Worm (Caenorhabditis elegans) whole organism, young adult: ENCODE data around the gene T03G6.1.

Source experiments
- B0019.2 ChIP-seq: fragments of 200-800 bp; sonication (Bioruptor generic); conservative IDR thresholded peaks from 2 replicates; pipeline ENCODE4 v1.3.6; 2022; ENCODE audit warnings: missing genetic modification reagents, missing genetic modification characterization, missing compliant biosample characterization
- B0336.3 ChIP-seq: fragments of 200-800 bp; sonication (Bioruptor generic); IDR thresholded peaks from 2 replicates; pipeline ENCODE4 v1.3.6; 2022; ENCODE audit warnings: missing genetic modification characterization, missing compliant biosample characterization
- C06A6.2 ChIP-seq: fragments of 200-800 bp; sonication (Bioruptor generic); conservative IDR thresholded peaks from 2 replicates; pipeline ENCODE4 v1.3.6; 2022; ENCODE audit warnings: missing genetic modification characterization, missing compliant biosample characterization
- F33H1.4 ChIP-seq: fragments of 200-800 bp; sonication (Bioruptor generic); IDR thresholded peaks from 2 replicates; pipeline ENCODE4 v1.3.6; 2022; ENCODE audit warnings: missing genetic modification reagents, missing genetic modification characterization, missing compliant biosample characterization
- F37B4.10 ChIP-seq: fragments of 200-800 bp; sonication (Bioruptor generic); IDR thresholded peaks from 2 replicates; pipeline ENCODE4 v1.3.6; 2022; ENCODE audit warnings: missing genetic modification characterization, missing compliant biosample characterization
- F49E8.2 ChIP-seq: sonication (generic microtip); optimal IDR thresholded peaks from 3 replicates; lab custom pipeline; 2017; ENCODE audit warnings: missing genetic modification characterization, mild to moderate bottlenecking, missing compliant biosample characterization, antibody characterized with exemption, moderate library complexity; ENCODE audit not compliant: insufficient read depth
- F55B11.4 ChIP-seq: sonication (generic microtip); optimal IDR thresholded peaks from 2 replicates; lab custom pipeline; 2016; ENCODE audit warnings: missing compliant biosample characterization, missing genetic modification characterization, borderline replicate concordance; ENCODE audit not compliant: insufficient read depth
- K11D2.4 ChIP-seq: fragments of 200-800 bp; sonication (Bioruptor generic); IDR thresholded peaks from 2 replicates; pipeline ENCODE4 v1.3.6; 2022; ENCODE audit warnings: missing genetic modification reagents, missing genetic modification characterization, missing compliant biosample characterization
- K12H6.12 ChIP-seq: fragments of 200-800 bp; sonication (Bioruptor generic); optimal IDR thresholded peaks from 2 replicates; lab custom pipeline; 2018; ENCODE audit warnings: mild to moderate bottlenecking, missing genetic modification characterization, missing compliant biosample characterization
- Y53F4B.3 ChIP-seq: fragments of 200-800 bp; sonication (Bioruptor generic); IDR thresholded peaks from 2 replicates; pipeline ENCODE4 v1.3.6; 2022; ENCODE audit warnings: missing genetic modification reagents, missing genetic modification characterization, missing compliant biosample characterization
- Y53G8AR.9 ChIP-seq: fragments of 200-800 bp; sonication (Bioruptor generic); conservative IDR thresholded peaks from 2 replicates; pipeline ENCODE4 v1.3.6; 2022; ENCODE audit warnings: missing genetic modification reagents, missing genetic modification characterization, missing compliant biosample characterization
- akir-1 ChIP-seq: fragments of 200-800 bp; sonication (Bioruptor generic); optimal IDR thresholded peaks from 2 replicates; lab custom pipeline; 2018; ENCODE audit warnings: mild to moderate bottlenecking, missing genetic modification characterization, moderate library complexity, missing compliant biosample characterization
- aptf-2 ChIP-seq: fragments of 200-800 bp; sonication (Bioruptor generic); conservative IDR thresholded peaks from 2 replicates; pipeline ENCODE4 v1.3.6; 2022; ENCODE audit warnings: missing genetic modification reagents, missing genetic modification characterization, missing compliant biosample characterization
- aptf-3 ChIP-seq: fragments of 200-800 bp; sonication (Bioruptor generic); IDR thresholded peaks from 2 replicates; pipeline ENCODE4 v1.3.6; 2022; ENCODE audit warnings: missing genetic modification characterization, missing compliant biosample characterization
- atf-7 ChIP-seq: sonication (generic microtip); optimal IDR thresholded peaks from 2 replicates; lab custom pipeline; 2017; ENCODE audit warnings: mild to moderate bottlenecking, missing genetic modification characterization, missing compliant biosample characterization
- attf-5 ChIP-seq: fragments of 200-800 bp; sonication (Bioruptor generic); optimal IDR thresholded peaks from 2 replicates; lab custom pipeline; 2018; ENCODE audit warnings: mild to moderate bottlenecking, missing genetic modification characterization, missing compliant biosample characterization
- ceh-40 ChIP-seq: fragments of 200-800 bp; sonication (Bioruptor generic); IDR thresholded peaks from 2 replicates; pipeline ENCODE4 v1.3.6; 2022; ENCODE audit warnings: missing genetic modification characterization, missing compliant biosample characterization
- ceh-58 ChIP-seq: fragments of 200-800 bp; sonication (Bioruptor generic); IDR thresholded peaks from 2 replicates; pipeline ENCODE4 v1.3.6; 2022; ENCODE audit warnings: missing genetic modification characterization, missing compliant biosample characterization
- ceh-79 ChIP-seq: sonication (generic microtip); optimal IDR thresholded peaks from 2 replicates; lab custom pipeline; 2017; ENCODE audit warnings: mild to moderate bottlenecking, missing genetic modification characterization, missing compliant biosample characterization
- die-1 ChIP-seq: sonication (generic microtip); optimal IDR thresholded peaks from 2 replicates; lab custom pipeline; 2016; ENCODE audit warnings: missing genotype, mild to moderate bottlenecking, missing genetic modification characterization, missing compliant biosample characterization
- egl-18 ChIP-seq: fragments of 200-800 bp; sonication (Bioruptor generic); IDR thresholded peaks from 2 replicates; pipeline ENCODE4 v1.3.6; 2022; ENCODE audit warnings: missing genetic modification reagents, missing genetic modification characterization, missing compliant biosample characterization
- ekl-4 ChIP-seq: fragments of 200-800 bp; sonication (Bioruptor generic); IDR thresholded peaks from 2 replicates; pipeline ENCODE4 v1.3.6; 2022; ENCODE audit warnings: missing genetic modification reagents, missing genetic modification characterization, missing compliant biosample characterization
- hmg-1.2 ChIP-seq: fragments of 200-800 bp; sonication (Bioruptor generic); IDR thresholded peaks from 2 replicates; pipeline ENCODE4 v1.3.6; 2022; ENCODE audit warnings: missing genetic modification reagents, missing genetic modification characterization, missing compliant biosample characterization
- hsf-1 ChIP-seq: fragments of 200-800 bp; sonication (Bioruptor generic); IDR thresholded peaks from 2 replicates; pipeline ENCODE4 v1.3.6; 2022; ENCODE audit warnings: missing genetic modification reagents, missing genetic modification characterization, missing compliant biosample characterization
- let-526 ChIP-seq: fragments of 200-800 bp; sonication (Bioruptor generic); IDR thresholded peaks from 2 replicates; pipeline ENCODE4 v1.3.6; 2022; ENCODE audit warnings: missing genetic modification reagents, missing genetic modification characterization, missing compliant biosample characterization
- lin-54 ChIP-seq: fragments of 200-800 bp; sonication (Bioruptor generic); optimal IDR thresholded peaks from 2 replicates; lab custom pipeline; 2018; ENCODE audit warnings: mild to moderate bottlenecking, missing genetic modification characterization, missing compliant biosample characterization
- madf-10 ChIP-seq: sonication (generic microtip); optimal IDR thresholded peaks from 2 replicates; lab custom pipeline; 2016; ENCODE audit warnings: mild to moderate bottlenecking, missing genetic modification characterization, missing compliant biosample characterization
- madf-3 ChIP-seq: fragments of 200-800 bp; sonication (Bioruptor generic); IDR thresholded peaks from 2 replicates; pipeline ENCODE4 v1.3.6; 2022; ENCODE audit warnings: missing genetic modification reagents, missing genetic modification characterization, missing compliant biosample characterization
- madf-8 ChIP-seq: fragments of 200-800 bp; sonication (Bioruptor generic); conservative IDR thresholded peaks from 2 replicates; pipeline ENCODE4 v1.3.6; 2022; ENCODE audit warnings: missing genetic modification reagents, missing genetic modification characterization, missing compliant biosample characterization
- mel-28 ChIP-seq: sonication (generic microtip); optimal IDR thresholded peaks from 2 replicates; lab custom pipeline; 2016; ENCODE audit warnings: borderline replicate concordance, mild to moderate bottlenecking, missing genetic modification characterization, missing compliant biosample characterization
- nfyb-1 ChIP-seq: fragments of 200-800 bp; sonication (Bioruptor generic); IDR thresholded peaks from 2 replicates; pipeline ENCODE4 v1.3.6; 2022; ENCODE audit warnings: missing genetic modification reagents, missing genetic modification characterization, missing compliant biosample characterization
- nhr-120 ChIP-seq: fragments of 200-800 bp; sonication (Bioruptor generic); IDR thresholded peaks from 2 replicates; pipeline ENCODE4 v1.3.6; 2022; ENCODE audit warnings: missing genetic modification characterization, missing compliant biosample characterization
- nhr-179 ChIP-seq: sonication (generic microtip); optimal IDR thresholded peaks from 2 replicates; lab custom pipeline; 2016; ENCODE audit warnings: mild to moderate bottlenecking, missing genetic modification characterization, missing compliant biosample characterization
- nhr-27 ChIP-seq: fragments of 200-800 bp; sonication (Bioruptor generic); optimal IDR thresholded peaks from 2 replicates; lab custom pipeline; 2018; ENCODE audit warnings: mild to moderate bottlenecking, missing genetic modification characterization, moderate library complexity, missing compliant biosample characterization
- nhr-90 ChIP-seq: sonication (generic microtip); optimal IDR thresholded peaks from 2 replicates; lab custom pipeline; 2016; ENCODE audit warnings: missing genotype, mild to moderate bottlenecking, missing genetic modification characterization, missing compliant biosample characterization
- sdz-38 ChIP-seq: sonication (generic microtip); optimal IDR thresholded peaks from 2 replicates; lab custom pipeline; 2016; ENCODE audit warnings: missing genotype, missing genetic modification characterization, missing compliant biosample characterization
- snpc-4 ChIP-seq, 5 experiments: fragments of 150-350 bp in 1 of 5; sonication (generic microtip) in 4 of 5; optimal IDR thresholded peaks; 2 replicates each; lab custom pipeline; 2014 to 2018; ENCODE audit warnings: missing genetic modification characterization in 5 of 5, missing biosample characterization in 3 of 5, antibody characterized with exemption in 2 of 5, mild to moderate bottlenecking in 2 of 5, missing compliant biosample characterization in 2 of 5, missing genotype in 2 of 5, moderate library complexity in 2 of 5, missing genetic modification reagents in 1 of 5
- somi-1 ChIP-seq: fragments of 200-800 bp; sonication (Bioruptor generic); optimal IDR thresholded peaks from 2 replicates; lab custom pipeline; 2018; ENCODE audit warnings: mild to moderate bottlenecking, missing genetic modification characterization, missing compliant biosample characterization
- zim-3 ChIP-seq: sonication (generic microtip); optimal IDR thresholded peaks from 2 replicates; lab custom pipeline; 2017; ENCODE audit warnings: mild to moderate bottlenecking, missing genetic modification characterization, moderate library complexity, missing compliant biosample characterization
- ztf-25 ChIP-seq: fragments of 200-800 bp; sonication (Bioruptor generic); IDR thresholded peaks from 2 replicates; pipeline ENCODE4 v1.3.6; 2022; ENCODE audit warnings: missing genetic modification reagents, missing genetic modification characterization, missing compliant biosample characterization
- ztf-26 ChIP-seq: sonication (generic microtip); optimal IDR thresholded peaks from 2 replicates; lab custom pipeline; 2017; ENCODE audit warnings: missing genetic modification characterization, missing compliant biosample characterization
- ztf-6 ChIP-seq: fragments of 200-800 bp; sonication (Bioruptor generic); IDR thresholded peaks from 2 replicates; pipeline ENCODE4 v1.3.6; 2022; ENCODE audit warnings: missing genetic modification reagents, missing genetic modification characterization, missing compliant biosample characterization

T03G6.1 gene

DNA sequence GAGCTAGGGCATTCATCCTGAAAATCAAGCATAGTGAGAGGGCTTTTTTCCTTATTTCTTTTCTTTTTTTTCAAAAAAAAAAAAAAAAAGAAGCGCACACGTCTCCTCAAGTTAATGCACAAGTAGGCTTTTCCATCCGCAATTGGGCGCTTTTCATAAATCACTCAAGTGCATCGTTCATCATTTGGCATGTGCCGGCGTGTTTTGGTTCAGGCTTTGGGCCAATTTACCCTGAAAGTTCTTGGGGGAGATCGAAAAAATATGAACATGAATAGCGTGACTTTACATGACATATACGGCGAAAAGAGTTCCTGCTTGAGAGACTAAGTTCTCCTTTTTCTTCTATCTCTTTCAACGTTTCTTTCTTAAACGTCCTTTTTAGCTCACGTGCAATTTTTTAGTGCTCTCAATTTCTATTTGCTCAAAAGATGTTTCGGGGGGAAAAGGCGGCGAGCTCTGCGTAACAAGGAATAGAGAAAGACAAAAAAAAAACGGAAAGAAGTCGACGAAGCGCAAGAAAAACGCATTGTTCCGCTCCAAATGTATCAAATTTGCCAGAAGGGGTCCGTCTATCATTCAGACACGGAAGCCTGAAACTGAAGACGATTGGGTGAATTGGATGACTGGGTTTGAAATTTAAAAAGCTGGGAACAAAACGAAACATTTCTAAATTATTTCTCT, 6.9 kb upstream of the T03G6.1 start:
- TF ChIP-seq K12H6.12 (tag; lab: Kevin White, UChicago) (no peak), madf-8 (GFP tag; lab: Robert Waterston, UW) (no peak), ekl-4 (GFP tag; lab: Robert Waterston, UW) (no peak), B0019.2 (GFP tag; lab: Robert Waterston, UW) (no peak), somi-1 (GFP tag; lab: Kevin White, UChicago) (no peak), K11D2.4 (GFP tag; lab: Robert Waterston, UW) (no peak), F33H1.4 (GFP tag; lab: Robert Waterston, UW) (no peak), Y53G8AR.9 (no peak), aptf-2 (GFP tag; lab: Robert Waterston, UW) (no peak), nfyb-1 (GFP tag; lab: Robert Waterston, UW) (no peak), ztf-25 (no peak), madf-10 (tag; lab: Kevin White, UChicago) (no peak), ceh-79 (no peak), ztf-6 (GFP tag; lab: Robert Waterston, UW) (no peak), C06A6.2 (GFP tag; lab: Robert Waterston, UW) (no peak), ceh-40 (no peak)

DNA sequence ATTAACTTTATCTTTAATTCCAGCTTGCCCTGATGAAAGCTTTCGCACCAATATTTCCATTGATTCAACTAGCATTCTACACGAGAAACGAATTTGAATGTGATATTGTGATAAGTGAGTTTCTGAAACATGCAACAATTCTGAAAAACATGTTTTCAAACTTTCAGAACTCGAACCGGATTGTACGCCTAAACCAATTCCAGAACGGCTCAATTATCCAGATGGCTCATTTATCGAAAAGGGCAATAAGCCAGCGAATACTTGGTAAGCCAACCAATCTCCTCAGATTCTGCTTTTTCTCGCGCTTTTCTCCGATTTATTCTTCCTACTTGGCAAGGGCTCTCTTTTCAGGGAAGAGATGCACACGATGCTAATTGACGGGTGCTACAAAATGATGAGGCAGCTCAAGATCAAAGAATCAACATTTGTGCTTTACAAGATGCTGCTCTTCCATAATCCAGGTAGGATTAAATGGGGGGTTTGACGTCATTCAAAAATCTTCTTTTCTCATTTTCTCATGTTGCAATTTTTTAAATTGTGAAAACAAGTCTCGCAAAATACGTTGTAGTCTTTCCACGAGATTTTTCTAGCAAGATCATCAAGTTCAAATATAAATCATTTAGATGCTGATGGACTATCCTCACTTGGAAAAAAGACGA, 3.5 kb upstream of the T03G6.1 start:
- TF ChIP-seq die-1 (tag; lab: Kevin White, UChicago) (no peak), F37B4.10 (no peak), let-526 (GFP tag; lab: Robert Waterston, UW) (no peak), nhr-27 (no peak), atf-7 (tag; lab: Kevin White, UChicago) (no peak), egl-18 (no peak), nhr-90 (tag; lab: Kevin White, UChicago) (no peak), K12H6.12 (tag; lab: Kevin White, UChicago) (peak; percentile 27)
- TF ChIP-seq, all 124 proteins: peak for 1

- TF ChIP-seq F49E8.2 (no peak), akir-1 (GFP tag; lab: Kevin White, UChicago) (no peak), K12H6.12 (tag; lab: Kevin White, UChicago) (peak; percentile 53), C06A6.2 (GFP tag; lab: Robert Waterston, UW) (no peak), let-526 (GFP tag; lab: Robert Waterston, UW) (0 out of 2 replicates have a peak, but pooled peaks have one; percentile 26), Y53F4B.3 (GFP tag; lab: Robert Waterston, UW) (peak; percentile 44; the same call in 1 of the 2 replicates), F55B11.4 (no peak), aptf-3 (peak; percentile 26; the same call in 1 of the 2 replicates), madf-8 (GFP tag; lab: Robert Waterston, UW) (no peak), snpc-4 (GFP tag; optimal IDR thresholded peaks at IDR 0.05; lab: Kevin White, UChicago) (peak; percentile 66), snpc-4 (tag; optimal IDR thresholded peaks at IDR 0.05; lab: Kevin White, UChicago) (peak; percentile 8 to 84 (median 74)), mel-28 (tag; lab: Kevin White, UChicago) (peak; percentile 45), madf-3 (GFP tag; lab: Robert Waterston, UW) (no peak), B0336.3 (GFP tag; lab: Robert Waterston, UW) (peak; percentile 83), nfyb-1 (GFP tag; lab: Robert Waterston, UW) (peak; percentile 85), ceh-40 (peak; percentile 78; the same call in 1 of the 2 replicates), ceh-58 (GFP tag; lab: Robert Waterston, UW) (no peak), attf-5 (peak; percentile 69), nhr-120 (GFP tag; lab: Robert Waterston, UW) (0 out of 2 replicates have a peak, but pooled peaks have one; percentile 77), sdz-38 (tag; lab: Kevin White, UChicago) (no peak), ztf-6 (GFP tag; lab: Robert Waterston, UW) (no peak; the same call in 1 of the 2 replicates), ztf-26 (tag; lab: Kevin White, UChicago) (peak; percentile 82), ztf-25 (peak; percentile 92; the same call in 1 of the 2 replicates), zim-3 (tag; lab: Kevin White, UChicago) (peak; percentile 71), hsf-1 (GFP tag; lab: Robert Waterston, UW) (peak; percentile 56; the same call in 1 of the 2 replicates), nhr-179 (tag; lab: Kevin White, UChicago) (no peak), lin-54 (GFP tag; lab: Kevin White, UChicago) (peak; percentile 63), hmg-1.2 (GFP tag; lab: Robert Waterston, UW) (peak; percentile 84), aptf-2 (GFP tag; lab: Robert Waterston, UW) (no peak)
Measured at ce11 chrX:2613077-2613476, 5.0 kb downstream of the T03G6.1 start.
